Fruit fly (Drosophila melanogaster): Measurements from ENCODE around the gene mtTFB1.
A peak's percentile ranks its signal among the peaks of the same experiment; 100 is the strongest.

DNA sequence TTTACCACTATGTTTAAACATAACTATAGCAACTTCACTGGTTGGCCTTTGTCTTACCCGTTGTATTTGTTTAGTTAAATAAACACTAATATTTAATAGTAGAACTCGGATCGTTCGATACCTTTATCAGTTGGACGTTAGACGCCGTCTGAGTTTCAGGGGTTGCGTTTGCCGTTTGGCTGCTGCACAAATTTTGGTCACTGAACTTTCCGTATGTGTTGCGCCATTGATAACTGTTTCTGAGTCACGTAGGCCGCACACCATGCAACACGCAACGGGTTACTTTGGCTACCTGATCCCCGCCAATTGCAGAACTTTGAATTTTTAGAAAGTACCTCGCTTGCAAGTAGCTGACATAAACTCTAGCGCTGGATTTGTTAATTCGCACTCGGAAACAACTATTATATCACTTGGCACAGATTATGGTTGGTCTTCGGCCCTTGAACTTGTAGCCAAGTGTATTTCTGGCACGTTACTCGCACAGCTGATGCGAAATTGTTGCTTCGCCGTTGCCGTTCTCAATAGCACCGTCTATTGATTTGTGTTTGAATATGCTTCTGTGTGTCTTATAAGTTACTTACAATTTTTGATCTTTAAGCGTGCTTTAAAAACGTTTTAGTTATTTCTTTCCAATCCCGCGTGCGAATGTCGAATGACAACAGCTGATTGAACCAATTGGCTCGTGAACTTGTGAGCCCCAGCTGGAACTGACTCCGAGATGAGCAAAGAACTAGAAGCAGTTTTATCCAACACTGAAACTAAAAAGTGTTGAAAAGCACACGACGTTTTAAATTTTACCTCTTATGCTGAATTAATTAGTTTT, 12.3 kb upstream of the mtTFB1 start, which contains the start of gene Dph1:
- TF ChIP-seq Snoo (tag; optimal IDR thresholded peaks at IDR 0.05) = peak; percentile 90
- TF ChIP-seq CG10348 (GFP tag; IDR thresholded peaks at IDR 0.05) = peak; percentile 63
- TF ChIP-seq EcR (GFP tag; optimal IDR thresholded peaks at IDR 0.05) = peak; percentile 93
- TF ChIP-seq CG12605 (GFP tag; IDR thresholded peaks at IDR 0.05) = peak; percentile 92
- TF ChIP-seq CG9948 (tag; optimal IDR thresholded peaks at IDR 0.05) = peak; percentile 88
- TF ChIP-seq CG4496 (GFP tag; IDR thresholded peaks at IDR 0.05) = peak; percentile 98
- TF ChIP-seq CG34367 (tag; optimal IDR thresholded peaks at IDR 0.05) = peak; percentile 92
- TF ChIP-seq gl (tag; optimal IDR thresholded peaks at IDR 0.05) = peak; percentile 87
- TF ChIP-seq CG8159 (tag; optimal IDR thresholded peaks at IDR 0.05) = peak; percentile 91
- TF ChIP-seq rn (GFP tag; IDR thresholded peaks at IDR 0.05) = peak; percentile 82
- peak; percentile 97 for TF ChIP-seq fd96Ca (GFP tag; IDR thresholded peaks at IDR 0.05)
- TF ChIP-seq Ets98B (GFP tag; IDR thresholded peaks at IDR 0.05) = peak; percentile 95
